Worm (Caenorhabditis elegans): ENCODE data around the gene irld-51.

- TF ChIP-seq C16A3.4 (tag; optimal IDR thresholded peaks at IDR 0.05) = no peak
- no peak for TF ChIP-seq tlp-1 (tag; optimal IDR thresholded peaks at IDR 0.05)
Observed at ce11 chrII:2987854-2988350, 35.4 kb upstream of the irld-51 start, which contains the start of gene lido-7.

Data from whole organism, L1 larva.